Fruit fly (Drosophila melanogaster): ENCODE measurements around the gene Ten-a.

- TF ChIP-seq CTCF (optimal IDR thresholded peaks at IDR 0.05) (no peak), CG8478 (optimal IDR thresholded peaks at IDR 0.05) (no peak)
These were observed 135.0 kb downstream of the Ten-a start, which contains the start of gene CG1924 for dm6 chrX:12178526-12178925.
